Worm (Caenorhabditis elegans) whole organism, midembryonic: ENCODE results near the gene cogc-6.

ENCODE experiments used
- T22C8.4 ChIP-seq: fragments of 200-800 bp; sonication (Bioruptor generic); IDR thresholded peaks from 2 replicates; pipeline ENCODE4 v1.3.6; 2022; ENCODE audit warnings: missing genetic modification characterization, missing compliant biosample characterization
- cog-1 ChIP-seq: sonication (generic microtip); optimal IDR thresholded peaks from 2 replicates; lab custom pipeline; 2016; ENCODE audit warnings: missing genetic modification characterization, missing compliant biosample characterization
- flt-1 ChIP-seq: fragments of 200-800 bp; sonication (Bioruptor generic); IDR thresholded peaks from 2 replicates; pipeline ENCODE4 v1.3.6; 2022; ENCODE audit warnings: missing genetic modification characterization, missing compliant biosample characterization
- ref-1 ChIP-seq: fragments of 200-800 bp; sonication (Bioruptor generic); conservative IDR thresholded peaks from 2 replicates; pipeline ENCODE4 v1.3.6; 2022; ENCODE audit warnings: missing genetic modification reagents, missing genetic modification characterization, missing compliant biosample characterization
- ztf-23 ChIP-seq: fragments of 200-800 bp; sonication (Bioruptor generic); IDR thresholded peaks from 2 replicates; pipeline ENCODE4 v1.3.6; 2022; ENCODE audit warnings: missing genetic modification reagents, missing genetic modification characterization, missing compliant biosample characterization

DNA sequence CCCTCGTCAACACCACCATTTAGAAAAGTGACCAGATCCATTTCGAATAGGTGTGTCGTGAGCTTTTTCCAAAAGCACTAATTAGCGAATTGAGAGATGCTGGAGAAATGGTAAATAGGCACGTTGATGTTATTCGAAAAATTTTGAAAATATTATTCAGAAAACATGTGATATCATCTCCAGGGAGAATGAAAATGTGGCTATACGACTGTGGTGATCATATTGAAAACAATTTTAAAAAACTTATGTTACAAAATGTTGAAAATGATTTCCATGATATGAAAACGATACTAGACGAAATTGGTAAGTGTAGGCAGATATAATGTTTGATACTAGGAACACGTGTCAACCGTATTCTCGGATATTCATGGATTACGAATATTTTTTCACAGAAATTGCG lies 5.7 kb upstream of the cogc-6 start, which contains the start of gene K07C11.10:
- TF ChIP-seq ztf-23, result no peak
- TF ChIP-seq ref-1, result no peak
- TF ChIP-seq flt-1 (GFP tag; lab: Robert Waterston, UW), result no peak
- TF ChIP-seq T22C8.4 (GFP tag; lab: Robert Waterston, UW), result no peak
- no peak for TF ChIP-seq cog-1 (tag; lab: Kevin White, UChicago)
